Worm (Caenorhabditis elegans): ENCODE results near the gene F21C10.3.
A peak's percentile ranks its signal among the peaks of the same experiment; 100 is the strongest.

The F21C10.3 gene

ce11 chrV:9141297-9141696 is 13.4 kb downstream of the F21C10.3 start, which contains the start of gene pitr-3:
Gene pitr-3, minus strand, starts transcription at chrV:9141397.
- TF ChIP-seq ceh-82 (tag; optimal IDR thresholded peaks at IDR 0.05) (no peak), nhr-129 (tag; optimal IDR thresholded peaks at IDR 0.05) (no peak), blmp-1 (tag; optimal IDR thresholded peaks at IDR 0.05; ENCODE audit: insufficient read depth) (no peak), ceh-16 (tag; optimal IDR thresholded peaks at IDR 0.05) (no peak)

DNA sequence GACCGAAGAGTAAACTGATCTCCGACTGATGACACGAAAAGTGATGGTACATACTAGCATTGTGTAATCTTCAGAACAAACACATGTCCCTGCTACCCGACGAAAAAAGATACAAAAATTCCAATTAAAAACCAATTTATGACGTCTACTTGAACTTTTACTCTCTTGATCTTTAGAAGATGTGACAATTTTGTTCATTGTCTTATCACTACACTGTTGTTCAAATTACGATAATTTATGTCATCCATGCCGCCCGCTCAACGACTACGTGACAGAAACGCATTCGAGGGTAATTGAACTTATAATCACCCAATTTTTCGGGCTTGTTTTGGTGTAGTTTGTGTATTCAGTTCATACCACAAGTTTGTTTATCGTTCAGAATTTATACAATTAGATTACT is 16.0 kb downstream of the F21C10.3 start:
- TF ChIP-seq alr-1 (tag; optimal IDR thresholded peaks at IDR 0.05), result no peak
- no peak for TF ChIP-seq ZK546.5 (tag; optimal IDR thresholded peaks at IDR 0.05)
- no peak for TF ChIP-seq unc-39 (tag; optimal IDR thresholded peaks at IDR 0.05)
- TF ChIP-seq lin-13 (GFP tag; optimal IDR thresholded peaks at IDR 0.05), result no peak
- TF ChIP-seq lin-39 (tag; optimal IDR thresholded peaks at IDR 0.05), result no peak
- no peak for TF ChIP-seq unc-55 (GFP tag; optimal IDR thresholded peaks at IDR 0.05)
- peak; percentile 31 for TF ChIP-seq sma-3 (GFP tag; optimal IDR thresholded peaks at IDR 0.05)
- TF ChIP-seq sma-9 (GFP tag; optimal IDR thresholded peaks at IDR 0.05), result peak; percentile 60
- no peak for TF ChIP-seq sma-9 (tag; optimal IDR thresholded peaks at IDR 0.05)
- TF ChIP-seq unc-62 (GFP tag; optimal IDR thresholded peaks at IDR 0.05), result no peak
- TF ChIP-seq nhr-21 (tag; optimal IDR thresholded peaks at IDR 0.05), result peak; percentile 33

DNA sequence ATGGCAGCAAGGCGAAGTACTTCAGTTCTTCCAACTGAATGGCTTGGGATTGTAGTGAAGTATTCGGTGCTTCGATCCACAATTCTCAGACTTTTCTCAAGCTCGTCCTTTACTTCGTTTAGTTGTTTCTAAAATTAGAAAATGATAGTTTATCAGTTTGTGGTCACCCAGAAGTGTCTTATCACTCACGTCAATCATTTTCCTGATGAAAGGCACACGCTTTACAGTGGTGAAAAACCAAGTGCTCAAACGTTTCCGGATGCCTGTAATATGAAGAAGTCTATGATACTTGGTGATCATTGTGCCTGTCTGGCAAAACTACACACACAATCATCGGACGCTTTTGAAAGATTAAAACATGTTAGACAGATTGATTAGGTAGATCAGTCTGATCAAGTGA is 18.3 kb downstream of the F21C10.3 start:
- TF ChIP-seq sma-9 (GFP tag; optimal IDR thresholded peaks at IDR 0.05) (peak; percentile 2), sma-9 (tag; optimal IDR thresholded peaks at IDR 0.05) (no peak), lin-39 (tag; optimal IDR thresholded peaks at IDR 0.05) (no peak), elt-3 (tag; optimal IDR thresholded peaks at IDR 0.05) (no peak), fos-1 (tag; optimal IDR thresholded peaks at IDR 0.05) (peak; percentile 16), sma-3 (GFP tag; optimal IDR thresholded peaks at IDR 0.05) (no peak), mdl-1 (tag; optimal IDR thresholded peaks at IDR 0.05) (no peak), gmeb-1 (tag; optimal IDR thresholded peaks at IDR 0.05) (peak; percentile 22), nhr-77 (tag; optimal IDR thresholded peaks at IDR 0.05) (no peak), C34F6.9 (tag; optimal IDR thresholded peaks at IDR 0.05) (no peak), lsy-2 (tag; optimal IDR thresholded peaks at IDR 0.05) (no peak), aly-2 (tag; optimal IDR thresholded peaks at IDR 0.05) (no peak), nhr-11 (tag; optimal IDR thresholded peaks at IDR 0.05) (no peak), ceh-16 (tag; optimal IDR thresholded peaks at IDR 0.05) (no peak), unc-62 (GFP tag; optimal IDR thresholded peaks at IDR 0.05) (no peak), ama-1 (optimal IDR thresholded peaks at IDR 0.05) (no peak)

- TF ChIP-seq nhr-21 (tag; optimal IDR thresholded peaks at IDR 0.05), result peak; percentile 50
- TF ChIP-seq nhr-129 (tag; optimal IDR thresholded peaks at IDR 0.05), result peak; percentile 23
- peak; percentile 47 for TF ChIP-seq nhr-25 (tag; optimal IDR thresholded peaks at IDR 0.05)
- TF ChIP-seq gmeb-1 (tag; optimal IDR thresholded peaks at IDR 0.05), result no peak
- TF ChIP-seq mdl-1 (tag; optimal IDR thresholded peaks at IDR 0.05), result no peak
- TF ChIP-seq sma-3 (GFP tag; optimal IDR thresholded peaks at IDR 0.05), result peak; percentile 29
- no peak for TF ChIP-seq unc-55 (GFP tag; optimal IDR thresholded peaks at IDR 0.05)
- peak; percentile 35 for TF ChIP-seq sma-9 (GFP tag; optimal IDR thresholded peaks at IDR 0.05)
- no peak for TF ChIP-seq sma-9 (tag; optimal IDR thresholded peaks at IDR 0.05)
- TF ChIP-seq nhr-23 (tag; optimal IDR thresholded peaks at IDR 0.05), result no peak
These were observed 19.1 kb downstream of the F21C10.3 start, which contains the start of gene spl-2 for ce11 chrV:9146849-9147557. Gene spl-2, minus strand, starts transcription at chrV:9146899.

DNA sequence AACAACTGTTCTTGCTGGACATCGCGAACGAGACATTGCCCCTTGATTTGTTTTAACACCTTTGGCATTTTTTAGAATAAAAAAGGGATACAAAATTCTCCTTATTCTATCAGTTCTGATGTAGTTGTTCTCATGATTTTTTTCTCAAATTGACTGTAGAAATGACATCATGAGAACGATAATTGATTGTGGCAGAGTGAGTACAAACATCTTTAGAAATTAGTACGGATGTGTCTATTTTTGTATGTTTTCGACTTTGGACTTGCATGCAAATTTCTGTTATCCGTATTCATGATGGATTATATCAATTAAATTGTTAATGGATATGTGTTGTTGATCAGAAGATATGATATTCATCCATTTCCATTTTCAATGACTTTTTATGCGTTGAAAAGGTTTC is 20.3 kb downstream of the F21C10.3 start:
- no peak for TF ChIP-seq ZK546.5 (tag; optimal IDR thresholded peaks at IDR 0.05)
- TF ChIP-seq nhr-237 (tag; optimal IDR thresholded peaks at IDR 0.05), result no peak
- TF ChIP-seq alr-1 (tag; optimal IDR thresholded peaks at IDR 0.05), result no peak
- no peak for TF ChIP-seq nhr-12 (tag; optimal IDR thresholded peaks at IDR 0.05)
- TF ChIP-seq sma-9 (GFP tag; optimal IDR thresholded peaks at IDR 0.05), result peak; percentile 54
- no peak for TF ChIP-seq sma-9 (tag; optimal IDR thresholded peaks at IDR 0.05)

ce11 chrV:9152339-9152738 is 24.5 kb downstream of the F21C10.3 start:
- TF ChIP-seq nhr-12 (tag; optimal IDR thresholded peaks at IDR 0.05), result no peak
- peak; percentile 67 for TF ChIP-seq sma-9 (GFP tag; optimal IDR thresholded peaks at IDR 0.05)
- no peak for TF ChIP-seq sma-9 (tag; optimal IDR thresholded peaks at IDR 0.05)

Data from whole organism, L2 larva.